Fruit fly (Drosophila melanogaster): Measurements from ENCODE around the gene CG6833.

dm6 chr3L:14101421-14102130, 50.6 kb downstream of the CG6833 start:
- no peak for TF ChIP-seq toe (GFP tag; optimal IDR thresholded peaks at IDR 0.05)
- no peak for TF ChIP-seq tj (GFP tag; optimal IDR thresholded peaks at IDR 0.05)
- no peak for TF ChIP-seq Mnt (GFP tag; optimal IDR thresholded peaks at IDR 0.05)
- no peak for TF ChIP-seq CG5204 (GFP tag; optimal IDR thresholded peaks at IDR 0.05)
- no peak for TF ChIP-seq CG33017 (tag; optimal IDR thresholded peaks at IDR 0.05)

Measured in whole organism, adult.